Worm (Caenorhabditis elegans) whole organism, midembryonic: ENCODE results near the gene myrf-1.

Source experiments
- T22C8.4 ChIP-seq: fragments of 200-800 bp; sonication (Bioruptor generic); IDR thresholded peaks from 2 replicates; pipeline ENCODE4 v1.3.6; 2022; ENCODE audit warnings: missing genetic modification characterization, missing compliant biosample characterization
- flt-1 ChIP-seq: fragments of 200-800 bp; sonication (Bioruptor generic); IDR thresholded peaks from 2 replicates; pipeline ENCODE4 v1.3.6; 2022; ENCODE audit warnings: missing genetic modification characterization, missing compliant biosample characterization
- klf-2 ChIP-seq: fragments of 200-800 bp; sonication (Bioruptor generic); conservative IDR thresholded peaks from 2 replicates; pipeline ENCODE4 v1.3.6; 2022; ENCODE audit warnings: missing genetic modification reagents, missing genetic modification characterization, missing compliant biosample characterization
- med-1 ChIP-seq: sonication (generic microtip); optimal IDR thresholded peaks from 2 replicates; lab custom pipeline; 2017; ENCODE audit warnings: missing genetic modification characterization, mild to moderate bottlenecking, missing compliant biosample characterization, antibody characterized with exemption, missing genetic modification reagents; ENCODE audit not compliant: insufficient read depth
- ref-1 ChIP-seq: fragments of 200-800 bp; sonication (Bioruptor generic); conservative IDR thresholded peaks from 2 replicates; pipeline ENCODE4 v1.3.6; 2022; ENCODE audit warnings: missing genetic modification reagents, missing genetic modification characterization, missing compliant biosample characterization
- tab-1 ChIP-seq: fragments of 200-800 bp; sonication (Bioruptor generic); IDR thresholded peaks from 2 replicates; pipeline ENCODE4 v1.3.6; 2022; ENCODE audit warnings: missing genetic modification characterization, missing compliant biosample characterization
- ztf-23 ChIP-seq: fragments of 200-800 bp; sonication (Bioruptor generic); IDR thresholded peaks from 2 replicates; pipeline ENCODE4 v1.3.6; 2022; ENCODE audit warnings: missing genetic modification reagents, missing genetic modification characterization, missing compliant biosample characterization
- ztf-29 ChIP-seq: fragments of 200-800 bp; sonication (Bioruptor generic); IDR thresholded peaks from 2 replicates; pipeline ENCODE4 v1.3.6; 2022; ENCODE audit warnings: missing genetic modification reagents, missing genetic modification characterization, missing compliant biosample characterization

- no peak for TF ChIP-seq ref-1 (GFP tag; lab: Robert Waterston, UW)
- no peak for TF ChIP-seq flt-1
- no peak for TF ChIP-seq med-1 (GFP tag; lab: Kevin White, UChicago)
- TF ChIP-seq klf-2 (GFP tag; lab: Robert Waterston, UW): no peak
- no peak for TF ChIP-seq ztf-29
- no peak for TF ChIP-seq ztf-23 (GFP tag; lab: Robert Waterston, UW)
- TF ChIP-seq T22C8.4 (GFP tag; lab: Robert Waterston, UW): no peak
- TF ChIP-seq tab-1: no peak
These were observed 1.7 kb downstream of the myrf-1 start for ce11 chrII:10500674-10501073.
